Fruit fly (Drosophila melanogaster) whole organism, embryonic: ENCODE measurements around the gene CG6923.

ENCODE experiments used
- CG10274 ChIP-seq: fragments of 200-800 bp; sonication (Bioruptor generic); optimal IDR thresholded peaks from 3 replicates; lab custom pipeline; 2017; ENCODE audit warnings: missing biosample characterization, mild to moderate bottlenecking, missing genetic modification characterization
- CG10959 ChIP-seq: fragments of 200-800 bp; sonication (Bioruptor generic); IDR thresholded peaks from 2 replicates; pipeline ENCODE4 v1.3.6; 2022; ENCODE audit warnings: missing biosample characterization, missing genetic modification characterization
- CG12769 ChIP-seq: fragments of 200-800 bp; sonication (Bioruptor generic); optimal IDR thresholded peaks from 2 replicates; lab custom pipeline; 2019; ENCODE audit warnings: missing biosample characterization, mild to moderate bottlenecking, missing genetic modification characterization, moderate library complexity
- CG14441 ChIP-seq: fragments of 200-800 bp; sonication (Bioruptor generic); IDR thresholded peaks from 2 replicates; pipeline ENCODE4 v1.3.6; 2022; ENCODE audit warnings: missing biosample characterization, missing genetic modification characterization
- CG15479 ChIP-seq: fragments of 200-800 bp; sonication (Bioruptor generic); optimal IDR thresholded peaks from 3 replicates; lab custom pipeline; 2019; ENCODE audit warnings: missing biosample characterization, mild to moderate bottlenecking, missing genetic modification characterization, moderate library complexity
- CG1603 ChIP-seq: fragments of 200-800 bp; sonication (Bioruptor generic); optimal IDR thresholded peaks from 2 replicates; lab custom pipeline; 2019; ENCODE audit warnings: missing biosample characterization, mild to moderate bottlenecking, missing genetic modification characterization, moderate library complexity
- CG16779 ChIP-seq: fragments of 200-800 bp; sonication (Bioruptor generic); IDR thresholded peaks from 2 replicates; pipeline ENCODE4 v1.3.6; 2022; ENCODE audit warnings: missing biosample characterization, missing genetic modification characterization
- CG2199 ChIP-seq: fragments of 200-800 bp; sonication (Bioruptor generic); IDR thresholded peaks from 3 replicates; pipeline ENCODE4 v1.3.6; 2022; ENCODE audit warnings: missing biosample characterization, missing genetic modification characterization
- CG4730 ChIP-seq: fragments of 200-800 bp; sonication (Bioruptor generic); IDR thresholded peaks from 2 replicates; pipeline ENCODE4 v1.3.6; 2022; ENCODE audit warnings: missing biosample characterization, missing genetic modification characterization
- CG5953 ChIP-seq: fragments of 200-800 bp; sonication (Bioruptor generic); IDR thresholded peaks from 2 replicates; pipeline ENCODE4 v1.3.6; 2022; ENCODE audit warnings: missing biosample characterization, missing genetic modification characterization
- CG6175 ChIP-seq: fragments of 200-800 bp; sonication (Bioruptor generic); IDR thresholded peaks from 3 replicates; pipeline ENCODE4 v1.3.6; 2022; ENCODE audit warnings: missing biosample characterization, missing genetic modification characterization
- CG6654 ChIP-seq: fragments of 200-800 bp; sonication (Bioruptor generic); optimal IDR thresholded peaks from 2 replicates; lab custom pipeline; 2017; ENCODE audit warnings: missing biosample characterization, mild to moderate bottlenecking, missing genetic modification characterization
- CG6791 ChIP-seq: fragments of 200-800 bp; sonication (Bioruptor generic); IDR thresholded peaks from 3 replicates; pipeline ENCODE4 v1.3.6; 2022; ENCODE audit warnings: missing biosample characterization, missing genetic modification characterization; ENCODE audit not compliant: partially characterized antibody
- CG6854 ChIP-seq: fragments of 200-800 bp; sonication (Bioruptor generic); optimal IDR thresholded peaks from 3 replicates; lab custom pipeline; 2017; ENCODE audit warnings: missing biosample characterization, mild to moderate bottlenecking, missing genetic modification characterization
- CG7556 ChIP-seq: fragments of 200-800 bp; sonication (Bioruptor generic); optimal IDR thresholded peaks from 2 replicates; lab custom pipeline; 2017; ENCODE audit warnings: missing biosample characterization, mild to moderate bottlenecking, missing genetic modification characterization
- CG8290 ChIP-seq, 3 experiments: fragments of 200-800 bp; sonication (Bioruptor generic); optimal IDR thresholded peaks; 2 replicates each; lab custom pipeline; 2016 to 2019; ENCODE audit warnings: missing biosample characterization in 3 of 3, missing genetic modification characterization in 3 of 3, mild to moderate bottlenecking in 2 of 3, moderate library complexity in 1 of 3
- CG8765 ChIP-seq: fragments of 200-800 bp; sonication (Bioruptor generic); IDR thresholded peaks from 2 replicates; pipeline ENCODE4 v1.3.6; 2022; ENCODE audit warnings: missing biosample characterization, missing genetic modification characterization
- Deaf1 ChIP-seq: fragments of 200-800 bp; optimal IDR thresholded peaks from 3 replicates; lab custom pipeline; 2019; ENCODE audit warnings: missing biosample characterization, mild to moderate bottlenecking, missing genetic modification characterization, moderate library complexity
- Drgx ChIP-seq: fragments of 200-800 bp; sonication (Bioruptor generic); IDR thresholded peaks from 2 replicates; pipeline ENCODE4 v1.3.6; 2022; ENCODE audit warnings: missing biosample characterization, missing genetic modification characterization
- Ets65A ChIP-seq: fragments of 200-800 bp; sonication (Bioruptor generic); peaks from one replicate; lab custom pipeline; 2016; ENCODE audit warnings: missing biosample characterization, missing genetic modification characterization
- Gsc ChIP-seq: fragments of 200-800 bp; sonication (Bioruptor generic); IDR thresholded peaks from 2 replicates; pipeline ENCODE4 v1.3.6; 2022; ENCODE audit warnings: missing biosample characterization, missing genetic modification characterization
- HLH3B ChIP-seq: fragments of 200-800 bp; sonication (Bioruptor generic); IDR thresholded peaks from 2 replicates; pipeline ENCODE4 v1.3.6; 2022; ENCODE audit warnings: missing biosample characterization, missing genetic modification characterization
- HLHmδ ChIP-seq: fragments of 200-800 bp; sonication (Bioruptor generic); optimal IDR thresholded peaks from 2 replicates; lab custom pipeline; 2018; ENCODE audit warnings: missing biosample characterization, mild to moderate bottlenecking, missing genetic modification characterization, moderate library complexity
- MBD-R2 ChIP-seq: fragments of 200-800 bp; sonication (Bioruptor generic); IDR thresholded peaks from 2 replicates; pipeline ENCODE4 v1.3.6; 2022; ENCODE audit warnings: missing biosample characterization, missing genetic modification characterization
- Med ChIP-seq: fragments of 200-800 bp; sonication (Bioruptor generic); peaks from one replicate; lab custom pipeline; 2016; ENCODE audit warnings: missing biosample characterization, missing genetic modification characterization, mild to moderate bottlenecking, inconsistent platforms, moderate library complexity
- Sry-β ChIP-seq: fragments of 200-800 bp; sonication (Bioruptor generic); optimal IDR thresholded peaks from 2 replicates; lab custom pipeline; 2018; ENCODE audit warnings: missing biosample characterization, mild to moderate bottlenecking, missing genetic modification characterization, moderate library complexity
- Xrp1 ChIP-seq: fragments of 200-800 bp; sonication (Bioruptor generic); IDR thresholded peaks from 2 replicates; pipeline ENCODE4 v1.3.6; 2022; ENCODE audit warnings: missing biosample characterization, missing genetic modification characterization
- ara ChIP-seq: fragments of 200-800 bp; sonication (Bioruptor generic); IDR thresholded peaks from 2 replicates; pipeline ENCODE4 v1.3.6; 2022; ENCODE audit warnings: missing biosample characterization, missing genetic modification characterization
- bbx ChIP-seq: fragments of 200-800 bp; sonication (Bioruptor generic); IDR thresholded peaks from 2 replicates; pipeline ENCODE4 v1.3.6; 2022; ENCODE audit warnings: missing biosample characterization, missing genetic modification characterization; ENCODE audit not compliant: partially characterized antibody
- cg ChIP-seq: fragments of 200-800 bp; sonication (Bioruptor generic); optimal IDR thresholded peaks from 3 replicates; lab custom pipeline; 2019; ENCODE audit warnings: missing biosample characterization, mild to moderate bottlenecking, missing genetic modification characterization, moderate library complexity
- chinmo ChIP-seq: fragments of 200-800 bp; sonication (Bioruptor generic); IDR thresholded peaks from 4 replicates; pipeline ENCODE4 v1.3.6; 2022; ENCODE audit warnings: missing biosample characterization, missing genetic modification characterization; ENCODE audit not compliant: partially characterized antibody
- chm ChIP-seq: fragments of 200-800 bp; sonication (Bioruptor generic); IDR thresholded peaks from 2 replicates; pipeline ENCODE4 v1.3.6; 2022; ENCODE audit warnings: missing biosample characterization, missing genetic modification characterization
- ci ChIP-seq: fragments of 200-800 bp; sonication (Bioruptor generic); IDR thresholded peaks from 3 replicates; pipeline ENCODE4 v1.3.6; 2022; ENCODE audit warnings: missing biosample characterization, missing genetic modification characterization
- crol ChIP-seq: fragments of 200-800 bp; sonication (Bioruptor generic); IDR thresholded peaks from 2 replicates; pipeline ENCODE4 v1.3.6; 2022; ENCODE audit warnings: missing biosample characterization, missing genetic modification characterization
- grau ChIP-seq: fragments of 200-800 bp; optimal IDR thresholded peaks from 3 replicates; lab custom pipeline; 2019; ENCODE audit warnings: missing biosample characterization, mild to moderate bottlenecking, missing genetic modification characterization, moderate library complexity
- kni ChIP-seq: fragments of 200-800 bp; sonication (Bioruptor generic); optimal IDR thresholded peaks from 3 replicates; lab custom pipeline; 2017; ENCODE audit warnings: mild to moderate bottlenecking, missing biosample characterization, missing genetic modification reagents, missing genetic modification characterization
- lov ChIP-seq, 2 experiments: fragments of 200-800 bp in 1 of 2; fragments of >200 bp in 1 of 2; sonication (Bioruptor generic) in 1 of 2; IDR thresholded peaks in 1 of 2; optimal IDR thresholded peaks in 1 of 2; 2 replicates in 1 of 2; 3 replicates in 1 of 2; pipeline versions ENCODE4 v1.3.6 to Lab custom; 2017 to 2022; ENCODE audit warnings: missing biosample characterization in 1 of 2, missing genetic modification characterization in 1 of 2
- nom ChIP-seq: fragments of 200-800 bp; sonication (Bioruptor generic); optimal IDR thresholded peaks from 2 replicates; lab custom pipeline; 2017; ENCODE audit warnings: missing biosample characterization, missing genetic modification characterization, mild to moderate bottlenecking, moderate library complexity, missing genetic modification reagents
- otp ChIP-seq: fragments of 200-800 bp; sonication (Bioruptor generic); IDR thresholded peaks from 3 replicates; pipeline ENCODE4, ENCODE4 v1.3.6; 2022; ENCODE audit warnings: missing biosample characterization, missing genetic modification characterization
- prd ChIP-seq, 3 experiments: fragments of >200 bp in 2 of 3; fragments of 200-800 bp in 1 of 3; sonication (Bioruptor generic) in 1 of 3; optimal IDR thresholded peaks in 2 of 3; IDR thresholded peaks in 1 of 3; 2 replicates in 2 of 3; 3 replicates in 1 of 3; pipeline versions ENCODE4 v1.3.6 to Lab custom; 2017 to 2022; ENCODE audit warnings: missing biosample characterization in 1 of 3, missing genetic modification characterization in 1 of 3
- pros ChIP-seq: fragments of 200-800 bp; sonication (Bioruptor generic); optimal IDR thresholded peaks from 3 replicates; lab custom pipeline; 2019; ENCODE audit warnings: missing biosample characterization, mild to moderate bottlenecking, missing genetic modification characterization, moderate library complexity
- ranshi ChIP-seq: fragments of 200-800 bp; sonication (Bioruptor generic); IDR thresholded peaks from 2 replicates; pipeline ENCODE4 v1.3.6; 2022; ENCODE audit warnings: missing biosample characterization, missing genetic modification characterization
- sisA ChIP-seq: fragments of 200-800 bp; sonication (Bioruptor generic); IDR thresholded peaks from 2 replicates; pipeline ENCODE4 v1.3.6; 2022; ENCODE audit warnings: missing biosample characterization, missing genetic modification characterization
- slbo ChIP-seq: fragments of 200-800 bp; sonication (Bioruptor generic); IDR thresholded peaks from 2 replicates; pipeline ENCODE4 v1.3.6; 2022; ENCODE audit warnings: missing biosample characterization, missing genetic modification characterization
- sna ChIP-seq: fragments of 200-800 bp; sonication (Bioruptor generic); IDR thresholded peaks from 2 replicates; pipeline ENCODE4 v1.3.6; 2022; ENCODE audit warnings: missing biosample characterization, missing genetic modification characterization; ENCODE audit not compliant: partially characterized antibody
- ttk ChIP-seq: fragments of 200-800 bp; sonication (Bioruptor generic); IDR thresholded peaks from 2 replicates; pipeline ENCODE4 v2.1.2; 2022; ENCODE audit warnings: missing biosample characterization, missing genetic modification characterization
- wor ChIP-seq: fragments of 200-800 bp; sonication (Bioruptor generic); IDR thresholded peaks from 2 replicates; pipeline ENCODE4 v1.3.6; 2022; ENCODE audit warnings: missing biosample characterization, missing genetic modification characterization

CG6923 gene

dm6 chr3R:11778879-11779278 lies 29.1 kb upstream of the CG6923 start (continued):
- TF ChIP-seq nom (GFP tag; lab: Kevin White, UChicago) = no peak
- TF ChIP-seq CG7556 = no peak
- no peak for TF ChIP-seq CG6654 (GFP tag; lab: Kevin White, UChicago)
- 0 out of 3 replicates have a peak, but pooled peaks have one; percentile 9 for TF ChIP-seq CG6175 (GFP tag; lab: Robert Waterston, UW)
- TF ChIP-seq ci (GFP tag; lab: Robert Waterston, UW) = peak; percentile 83
- TF ChIP-seq sna (GFP tag; lab: Robert Waterston, UW) = 0 out of 2 replicates have a peak, but pooled peaks have one; percentile 20
- 0 out of 3 replicates have a peak, but pooled peaks have one; percentile 25 for TF ChIP-seq CG6791 (GFP tag; lab: Robert Waterston, UW)
- no peak for TF ChIP-seq grau
- TF ChIP-seq CG10274 (GFP tag; lab: Kevin White, UChicago) = peak; percentile 96
- peak; percentile 28; the same call in 1 of the 2 replicates for TF ChIP-seq slbo (GFP tag; lab: Robert Waterston, UW)
- peak; percentile 53 for TF ChIP-seq ranshi (GFP tag; lab: Robert Waterston, UW)
- TF ChIP-seq ara (GFP tag; lab: Robert Waterston, UW) = 0 out of 2 replicates have a peak, but pooled peaks have one; percentile 19
- TF ChIP-seq chinmo (GFP tag; lab: Robert Waterston, UW) = peak; percentile 85; the same call in 2 of the 4 replicates
- 0 out of 2 replicates have a peak, but pooled peaks have one; percentile 5 for TF ChIP-seq CG4730 (GFP tag; lab: Robert Waterston, UW)
- TF ChIP-seq Med (GFP tag; lab: Kevin White, UChicago) = peak; percentile 84
- peak; percentile 49; the same call in 1 of the 2 replicates for TF ChIP-seq CG8765
- peak; percentile 69 for TF ChIP-seq Ets65A (GFP tag; lab: Kevin White, UChicago)
- TF ChIP-seq HLHmδ = peak; percentile 42
- no peak for TF ChIP-seq crol (GFP tag; lab: Robert Waterston, UW)
- TF ChIP-seq otp (GFP tag; lab: Robert Waterston, UW) = 0 out of 3 replicates have a peak, but pooled peaks have one; percentile 5
- TF ChIP-seq CG12769 (tag; lab: Kevin White, UChicago) = peak; percentile 66
- peak; percentile 70 for TF ChIP-seq Deaf1
- 0 out of 2 replicates have a peak, but pooled peaks have one; percentile 43 for TF ChIP-seq CG5953 (GFP tag; lab: Robert Waterston, UW)
- TF ChIP-seq cg = peak; percentile 3
- TF ChIP-seq chm (GFP tag; lab: Robert Waterston, UW) = no peak
- no peak for TF ChIP-seq Sry-β (GFP tag; lab: Kevin White, UChicago)
- TF ChIP-seq CG14441 (GFP tag; lab: Robert Waterston, UW) = peak; percentile 21; the same call in 1 of the 2 replicates
- TF ChIP-seq CG6854 (GFP tag; lab: Kevin White, UChicago) = no peak
- TF ChIP-seq lov (optimal IDR thresholded peaks at IDR 0.05; lab: Kevin White, UChicago) = no peak
- TF ChIP-seq lov (GFP tag; IDR thresholded peaks at IDR 0.05; lab: Robert Waterston, UW) = 0 out of 3 replicates have a peak, but pooled peaks have one; percentile 31
- TF ChIP-seq CG15479 (GFP tag; lab: Kevin White, UChicago) = peak; percentile 98
- peak; percentile 67 for TF ChIP-seq CG1603 (tag; lab: Kevin White, UChicago)
- TF ChIP-seq CG10959 = 0 out of 2 replicates have a peak, but pooled peaks have one; percentile 14
- TF ChIP-seq wor (GFP tag; lab: Robert Waterston, UW) = no peak
- TF ChIP-seq sisA (GFP tag; lab: Robert Waterston, UW) = peak; percentile 37; the same call in 1 of the 2 replicates
- 0 out of 2 replicates have a peak, but pooled peaks have one; percentile 4 for TF ChIP-seq Xrp1
- TF ChIP-seq prd (optimal IDR thresholded peaks at IDR 0.05; lab: Kevin White, UChicago) = no peak
- peak; percentile 26; the same call in 1 of the 3 replicates for TF ChIP-seq prd (GFP tag; IDR thresholded peaks at IDR 0.05; lab: Robert Waterston, UW)
- 0 out of 3 replicates have a peak, but pooled peaks have one; percentile 52 for TF ChIP-seq CG2199 (GFP tag; lab: Robert Waterston, UW)
- no peak for TF ChIP-seq CG8290 (GFP tag; optimal IDR thresholded peaks at IDR 0.05; lab: Kevin White, UChicago)
- peak in 1 of 2 experiments; percentile 56 for TF ChIP-seq CG8290 (tag; optimal IDR thresholded peaks at IDR 0.05; lab: Kevin White, UChicago)
- 0 out of 2 replicates have a peak, but pooled peaks have one; percentile 35 for TF ChIP-seq CG16779 (GFP tag; lab: Robert Waterston, UW)
- peak; percentile 64 for TF ChIP-seq pros (GFP tag; lab: Kevin White, UChicago)
- TF ChIP-seq MBD-R2 (GFP tag; lab: Robert Waterston, UW) = no peak
- TF ChIP-seq kni = peak; percentile 49
- 0 out of 2 replicates have a peak, but pooled peaks have one; percentile 20 for TF ChIP-seq bbx (GFP tag; lab: Robert Waterston, UW)
- peak; percentile 57; the same call in 1 of the 2 replicates for TF ChIP-seq Drgx (GFP tag; lab: Robert Waterston, UW)
- TF ChIP-seq HLH3B (GFP tag; lab: Robert Waterston, UW) = peak; percentile 53
- peak; percentile 48; the same call in 1 of the 2 replicates for TF ChIP-seq ttk (GFP tag; lab: Robert Waterston, UW)
- no peak for TF ChIP-seq Gsc (GFP tag; lab: Robert Waterston, UW)
